Worm (Caenorhabditis elegans) whole organism, L1 larva: ENCODE measurements around the gene gon-4.

Source experiments
- ceh-88 ChIP-seq: fragments of 200-800 bp; sonication (Bioruptor generic); IDR thresholded peaks from 2 replicates; pipeline ENCODE4 v1.3.6; 2022; ENCODE audit warnings: missing genetic modification characterization, missing compliant biosample characterization
- ces-1 ChIP-seq: fragments of 150-350 bp; optimal IDR thresholded peaks from 2 replicates; lab custom pipeline; 2014; ENCODE audit warnings: missing biosample characterization, missing genetic modification reagents, missing genetic modification characterization
- lin-13 ChIP-seq: fragments of 150-350 bp; optimal IDR thresholded peaks from 2 replicates; lab custom pipeline; 2014; ENCODE audit warnings: missing biosample characterization, missing genetic modification reagents, missing genetic modification characterization
- nhr-11 ChIP-seq: fragments of 150-350 bp; optimal IDR thresholded peaks from 2 replicates; lab custom pipeline; 2014; ENCODE audit warnings: missing biosample characterization, missing genetic modification characterization
- nhr-237 ChIP-seq: fragments of 150-350 bp; optimal IDR thresholded peaks from 2 replicates; lab custom pipeline; 2014; ENCODE audit warnings: missing biosample characterization, missing genetic modification characterization
- nhr-71 ChIP-seq: sonication (generic microtip); optimal IDR thresholded peaks from 2 replicates; lab custom pipeline; 2016; ENCODE audit warnings: mild to moderate bottlenecking, missing genetic modification characterization, moderate library complexity, missing compliant biosample characterization

DNA sequence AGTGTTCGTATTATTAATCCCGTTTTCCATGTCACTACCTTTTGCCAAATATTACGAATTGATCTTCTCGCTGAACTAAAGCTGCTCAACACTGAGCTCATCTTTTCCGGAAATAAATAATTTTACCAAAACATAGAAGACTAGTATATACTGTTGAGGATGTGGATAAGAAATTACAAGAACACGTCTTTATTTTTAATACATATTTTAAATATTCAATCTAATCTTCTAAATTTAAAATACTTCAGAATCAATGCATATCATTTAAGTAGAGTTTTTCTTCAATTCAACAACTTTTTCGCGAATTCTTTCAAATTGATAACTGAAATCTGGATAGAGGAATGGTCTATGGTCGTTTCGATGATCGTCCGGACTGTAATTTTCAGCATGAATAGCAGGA lies 17.2 kb downstream of the gon-4 start, which contains the start of gene abt-1:
- TF ChIP-seq nhr-237 (tag; lab: Kevin White, UChicago) = no peak
- no peak for TF ChIP-seq ceh-88 (GFP tag; lab: Robert Waterston, UW)
- no peak for TF ChIP-seq nhr-11 (tag; lab: Kevin White, UChicago)
- TF ChIP-seq nhr-71 (tag; lab: Kevin White, UChicago) = no peak
- TF ChIP-seq lin-13 (GFP tag; lab: Kevin White, UChicago) = no peak
- no peak for TF ChIP-seq ces-1
